Worm (Caenorhabditis elegans) whole organism, L3 larva: ENCODE data around the gene ttr-30.

ENCODE experiments used
- lin-39 ChIP-seq: fragments of 150-350 bp; optimal IDR thresholded peaks from 2 replicates; lab custom pipeline; 2018; ENCODE audit warnings: missing biosample characterization, missing genetic modification reagents, missing genetic modification characterization
- skn-1 ChIP-seq: fragments of 150-350 bp; optimal IDR thresholded peaks from 2 replicates; lab custom pipeline; 2014; ENCODE audit warnings: missing biosample characterization, missing genetic modification characterization

ce11 chrX:7289565-7289964 is 41.2 kb upstream of the ttr-30 start:
- TF ChIP-seq skn-1 (tag; lab: Kevin White, UChicago) (no peak), lin-39 (tag; lab: Kevin White, UChicago) (no peak)
